Worm (Caenorhabditis elegans) whole organism, dauer: ENCODE measurements around the gene C06H2.7.
"Not testable (repeated sequence)": the region's sequence is repeated elsewhere in the genome, so short reads cannot be mapped to it uniquely, and the experiment has no call there.

ENCODE experiments used
- unc-62 ChIP-seq: sonication (generic microtip); optimal IDR thresholded peaks from 2 replicates; lab custom pipeline; 2017; ENCODE audit warnings: missing biosample characterization, missing genetic modification reagents, missing genetic modification characterization

The C06H2.7 gene

DNA sequence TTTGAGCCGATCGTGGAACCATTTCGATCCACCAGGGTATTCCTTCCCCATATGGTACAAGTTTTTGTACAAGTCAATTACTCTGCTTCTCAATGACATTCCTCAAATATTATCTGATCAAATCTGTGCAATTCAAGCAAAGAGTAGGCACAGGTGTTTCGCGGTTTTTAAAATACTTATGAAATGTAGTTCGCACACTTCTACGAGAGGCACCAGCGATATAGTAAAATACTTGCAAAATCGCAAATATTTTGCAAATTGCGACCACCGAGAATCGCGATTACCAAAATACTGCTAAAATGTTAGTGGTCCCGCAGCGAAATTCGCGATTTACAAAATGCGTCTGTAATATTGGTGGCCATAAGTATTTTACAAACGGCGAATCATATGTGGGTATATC is 34.9 kb downstream of the C06H2.7 start, which contains the start of gene Y42A5A.5:
Y42A5A.5 (minus strand) TSS at position 101 of the 400 bp plus-strand sequence.
- TF ChIP-seq unc-62 (GFP tag; lab: Kevin White, UChicago) = not testable (repeated sequence)

DNA sequence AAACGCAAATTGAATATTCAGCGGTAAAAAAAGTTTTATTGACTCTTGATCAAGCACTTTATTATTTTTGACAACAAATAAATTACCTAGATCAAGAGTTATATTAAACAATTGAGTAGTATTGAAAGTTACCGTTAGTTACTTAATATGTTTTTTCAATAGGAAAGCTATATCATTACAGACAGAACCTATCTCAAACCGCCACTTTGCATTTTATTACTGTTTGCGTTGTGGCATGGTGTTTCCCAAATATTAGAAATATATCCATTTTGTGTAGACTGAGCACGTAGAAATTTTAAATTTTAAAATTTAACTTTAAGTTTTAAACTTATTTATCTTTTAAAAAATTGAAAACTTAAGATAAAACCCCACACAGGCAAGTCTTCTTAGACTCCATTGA is 40.2 kb downstream of the C06H2.7 start:
- TF ChIP-seq unc-62 (GFP tag; lab: Kevin White, UChicago) = no peak

- TF ChIP-seq unc-62 (GFP tag; lab: Kevin White, UChicago) = no peak
Observed at ce11 chrV:11098599-11098998, 46.0 kb downstream of the C06H2.7 start, which contains the start of gene cdkl-1. cdkl-1 (plus strand) TSS chrV:11098899.

DNA sequence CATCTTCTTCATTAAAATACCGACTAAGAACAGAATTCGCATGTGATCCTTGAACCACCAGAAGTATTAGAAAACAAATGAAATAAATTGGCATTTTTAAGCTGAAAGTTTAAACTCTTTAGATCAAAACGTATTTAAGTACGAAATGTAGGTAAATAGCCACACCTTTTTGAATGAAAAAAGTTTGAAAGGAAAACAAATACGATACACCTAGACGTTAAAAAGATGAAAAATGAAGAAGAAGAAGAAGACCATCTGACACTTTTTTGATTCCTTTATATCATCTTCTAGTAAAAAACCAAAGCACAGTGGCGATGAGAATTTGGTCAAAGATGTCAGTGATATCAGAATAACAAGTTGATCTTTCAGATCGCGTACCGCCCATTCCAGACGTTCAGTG is 48.7 kb downstream of the C06H2.7 start, which contains the start of gene Y42A5A.3:
Y42A5A.3 (minus strand) TSS at position 101 of the 400 bp plus-strand sequence.
- TF ChIP-seq unc-62 (GFP tag; lab: Kevin White, UChicago) = no peak

DNA sequence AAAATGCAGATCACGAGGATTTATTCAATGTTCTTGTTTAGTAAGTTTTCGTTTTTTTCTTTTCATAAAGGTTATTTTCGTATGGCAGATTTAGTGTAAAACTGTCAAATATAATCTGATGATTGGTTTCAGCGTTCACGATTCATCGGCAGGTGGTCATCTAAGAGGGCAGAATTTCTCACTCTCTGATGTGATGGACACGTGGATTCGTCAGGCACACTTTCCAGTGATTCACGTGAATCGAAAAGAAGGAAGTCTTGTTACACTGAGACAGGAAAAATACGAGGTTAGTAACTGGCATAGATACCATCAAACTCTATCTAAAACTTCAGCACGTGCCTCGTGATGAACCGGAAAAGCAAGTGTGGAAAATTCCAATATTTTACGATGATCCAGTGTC is 49.9 kb downstream of the C06H2.7 start:
- no peak for TF ChIP-seq unc-62 (GFP tag; lab: Kevin White, UChicago)

ce11 chrV:11093163-11094091 is 51.2 kb downstream of the C06H2.7 start, which contains the start of gene lact-8:
lact-8 (minus strand) TSS chrV:11093607.
- no peak for TF ChIP-seq unc-62 (GFP tag; lab: Kevin White, UChicago)
